Fruit fly (Drosophila melanogaster) Kc167 (cell line): ENCODE data around the gene CG3587.

Experiments used
- Myc ChIP-seq: fragments of >200 bp; optimal IDR thresholded peaks from 2 replicates; lab custom pipeline; 2017; ENCODE audit warnings: missing external identifiers
- h ChIP-seq: fragments of >200 bp; optimal IDR thresholded peaks from 3 replicates; lab custom pipeline; 2018; ENCODE audit warnings: missing external identifiers
- insv ChIP-seq: fragments of >200 bp; optimal IDR thresholded peaks from 3 replicates; lab custom pipeline; 2018; ENCODE audit warnings: missing external identifiers
- psq ChIP-seq: fragments of >200 bp; optimal IDR thresholded peaks from 2 replicates; lab custom pipeline; 2017; ENCODE audit warnings: missing external identifiers
- ttk ChIP-seq: sonication (Bioruptor generic); optimal IDR thresholded peaks from 2 replicates; lab custom pipeline; 2017; ENCODE audit warnings: missing external identifiers

dm6 chrX:1969775-1970574 is 29.9 kb downstream of the CG3587 start:
- TF ChIP-seq Myc (lab: Kevin White, UChicago), result no peak
- TF ChIP-seq h (lab: Kevin White, UChicago), result no peak
- no peak for TF ChIP-seq psq (lab: Kevin White, UChicago)
- TF ChIP-seq ttk (lab: Kevin White, UChicago), result no peak
- TF ChIP-seq insv (lab: Kevin White, UChicago), result no peak
